Fruit fly (Drosophila melanogaster) whole organism, embryonic: ENCODE data around the gene CG34256.

Experiments
- Atf-2 ChIP-seq: fragments of 200-800 bp; sonication (Bioruptor generic); optimal IDR thresholded peaks from 2 replicates; lab custom pipeline; 2016; ENCODE audit warnings: missing biosample characterization, missing genetic modification characterization
- Bgb ChIP-seq: fragments of 200-800 bp; sonication (Bioruptor generic); IDR thresholded peaks from 2 replicates; pipeline ENCODE4 v1.3.6; 2022; ENCODE audit warnings: missing biosample characterization, missing genetic modification characterization; ENCODE audit not compliant: partially characterized antibody
- CG10274 ChIP-seq: fragments of 200-800 bp; sonication (Bioruptor generic); optimal IDR thresholded peaks from 3 replicates; lab custom pipeline; 2017; ENCODE audit warnings: missing biosample characterization, mild to moderate bottlenecking, missing genetic modification characterization
- CG10654 ChIP-seq: fragments of 200-800 bp; sonication (Bioruptor generic); optimal IDR thresholded peaks from 2 replicates; lab custom pipeline; 2016; ENCODE audit warnings: missing biosample characterization, missing genetic modification characterization
- CG11085 ChIP-seq: fragments of 200-800 bp; sonication (Bioruptor generic); IDR thresholded peaks from 2 replicates; pipeline ENCODE4 v1.3.6; 2022; ENCODE audit warnings: missing biosample characterization, missing genetic modification characterization
- CG11247 ChIP-seq: fragments of 200-800 bp; sonication (Bioruptor generic); IDR thresholded peaks from 2 replicates; pipeline ENCODE4 v1.3.6; 2022; ENCODE audit warnings: missing biosample characterization, missing genetic modification characterization
- CG11560 ChIP-seq: fragments of 200-800 bp; sonication (Bioruptor generic); IDR thresholded peaks from 3 replicates; pipeline ENCODE4 v1.3.6; 2022; ENCODE audit warnings: missing biosample characterization, missing genetic modification characterization
- CG12299 ChIP-seq: fragments of 200-800 bp; sonication (Bioruptor generic); optimal IDR thresholded peaks from 2 replicates; lab custom pipeline; 2018; ENCODE audit warnings: missing biosample characterization, mild to moderate bottlenecking, missing genetic modification characterization
- CG12391 ChIP-seq: fragments of 200-800 bp; sonication (Bioruptor generic); optimal IDR thresholded peaks from 3 replicates; lab custom pipeline; 2018; ENCODE audit warnings: missing biosample characterization, mild to moderate bottlenecking, missing genetic modification characterization, moderate library complexity
- CG14965 ChIP-seq: fragments of 200-800 bp; sonication (Bioruptor generic); optimal IDR thresholded peaks from 2 replicates; lab custom pipeline; 2016; ENCODE audit warnings: missing biosample characterization, missing genetic modification characterization, borderline replicate concordance
- CG15269 ChIP-seq: fragments of 200-800 bp; sonication (Bioruptor generic); optimal IDR thresholded peaks from 2 replicates; lab custom pipeline; 2018; ENCODE audit warnings: missing biosample characterization, mild to moderate bottlenecking, missing genetic modification characterization, moderate library complexity
- CG1603 ChIP-seq: fragments of 200-800 bp; sonication (Bioruptor generic); optimal IDR thresholded peaks from 2 replicates; lab custom pipeline; 2019; ENCODE audit warnings: missing biosample characterization, mild to moderate bottlenecking, missing genetic modification characterization, moderate library complexity
- CG18764 ChIP-seq: fragments of 200-800 bp; sonication (Bioruptor generic); optimal IDR thresholded peaks from 3 replicates; lab custom pipeline; 2016; ENCODE audit warnings: missing biosample characterization, missing genetic modification characterization
- CG2678 ChIP-seq: fragments of 200-800 bp; sonication (Bioruptor generic); optimal IDR thresholded peaks from 3 replicates; lab custom pipeline; 2019; ENCODE audit warnings: missing biosample characterization, mild to moderate bottlenecking, missing genetic modification characterization, moderate library complexity
- CG2712 ChIP-seq: fragments of 200-800 bp; optimal IDR thresholded peaks from 3 replicates; lab custom pipeline; 2019; ENCODE audit warnings: missing biosample characterization, mild to moderate bottlenecking, missing genetic modification characterization, moderate library complexity
- CG2889 ChIP-seq: fragments of 200-800 bp; sonication (Bioruptor generic); IDR thresholded peaks from 3 replicates; pipeline ENCODE4 v1.3.6; 2022; ENCODE audit warnings: missing biosample characterization, missing genetic modification characterization
- CG4617 ChIP-seq: fragments of 200-800 bp; sonication (Bioruptor generic); optimal IDR thresholded peaks from 3 replicates; lab custom pipeline; 2016; ENCODE audit warnings: missing biosample characterization, missing genetic modification characterization, borderline replicate concordance
- CG4854 ChIP-seq: fragments of 200-800 bp; sonication (Bioruptor generic); optimal IDR thresholded peaks from 2 replicates; lab custom pipeline; 2016; ENCODE audit warnings: missing biosample characterization, missing genetic modification characterization, inconsistent platforms
- CG7556 ChIP-seq: fragments of 200-800 bp; sonication (Bioruptor generic); optimal IDR thresholded peaks from 2 replicates; lab custom pipeline; 2017; ENCODE audit warnings: missing biosample characterization, mild to moderate bottlenecking, missing genetic modification characterization
- CG7786 ChIP-seq: fragments of 200-800 bp; sonication (Bioruptor generic); optimal IDR thresholded peaks from 2 replicates; lab custom pipeline; 2016; ENCODE audit warnings: missing biosample characterization, missing genetic modification characterization
- CG8388 ChIP-seq: fragments of 200-800 bp; sonication (Bioruptor generic); optimal IDR thresholded peaks from 2 replicates; lab custom pipeline; 2019; ENCODE audit warnings: missing biosample characterization, mild to moderate bottlenecking, missing genetic modification characterization, moderate library complexity
- CG9876 ChIP-seq: fragments of 200-800 bp; sonication (Bioruptor generic); optimal IDR thresholded peaks from 2 replicates; lab custom pipeline; 2016; ENCODE audit warnings: missing biosample characterization, missing genetic modification characterization
- CoRest ChIP-seq: fragments of 200-800 bp; sonication (Bioruptor generic); optimal IDR thresholded peaks from 3 replicates; lab custom pipeline; 2018; ENCODE audit warnings: missing biosample characterization, mild to moderate bottlenecking, missing genetic modification characterization, moderate library complexity
- Dip3 ChIP-seq: fragments of 200-800 bp; sonication (Bioruptor generic); optimal IDR thresholded peaks from 3 replicates; lab custom pipeline; 2016; ENCODE audit warnings: missing biosample characterization, missing genetic modification characterization
- GATAe ChIP-seq: fragments of 200-800 bp; sonication (Bioruptor generic); conservative IDR thresholded peaks from 2 replicates; pipeline ENCODE4 v1.3.6; 2022; ENCODE audit warnings: missing biosample characterization, missing genetic modification characterization
- H2.0 ChIP-seq: fragments of 200-800 bp; sonication (Bioruptor generic); IDR thresholded peaks from 2 replicates; pipeline ENCODE4 v1.3.6; 2022; ENCODE audit warnings: missing biosample characterization, missing genetic modification characterization
- Hey ChIP-seq: fragments of 200-800 bp; sonication (Bioruptor generic); optimal IDR thresholded peaks from 3 replicates; lab custom pipeline; 2018; ENCODE audit warnings: missing biosample characterization, mild to moderate bottlenecking, missing genetic modification characterization
- Hr3 ChIP-seq: fragments of 200-800 bp; sonication (Bioruptor generic); optimal IDR thresholded peaks from 3 replicates; lab custom pipeline; 2016; ENCODE audit warnings: missing biosample characterization, missing genetic modification characterization
- Hsf ChIP-seq: fragments of 200-800 bp; sonication (Bioruptor generic); optimal IDR thresholded peaks from 3 replicates; lab custom pipeline; 2016; ENCODE audit warnings: missing biosample characterization, missing genetic modification characterization
- Lhr ChIP-seq: fragments of 200-800 bp; sonication (Bioruptor generic); optimal IDR thresholded peaks from 3 replicates; lab custom pipeline; 2017; ENCODE audit warnings: mild to moderate bottlenecking, missing biosample characterization, missing genetic modification reagents, missing genetic modification characterization
- Mes4 ChIP-seq: fragments of 200-800 bp; sonication (Bioruptor generic); optimal IDR thresholded peaks from 2 replicates; lab custom pipeline; 2016; ENCODE audit warnings: missing biosample characterization, missing genetic modification characterization
- Myb ChIP-seq: fragments of 200-800 bp; sonication (Bioruptor generic); optimal IDR thresholded peaks from 2 replicates; lab custom pipeline; 2016; ENCODE audit warnings: missing biosample characterization, missing genetic modification characterization
- Sin3A ChIP-seq: fragments of >200 bp; optimal IDR thresholded peaks from 2 replicates; lab custom pipeline; 2018
- Vsx1 ChIP-seq: fragments of 200-800 bp; sonication (Bioruptor generic); optimal IDR thresholded peaks from 2 replicates; lab custom pipeline; 2017; ENCODE audit warnings: missing biosample characterization, mild to moderate bottlenecking, missing genetic modification characterization, missing genetic modification reagents
- ara ChIP-seq: fragments of 200-800 bp; sonication (Bioruptor generic); IDR thresholded peaks from 2 replicates; pipeline ENCODE4 v1.3.6; 2022; ENCODE audit warnings: missing biosample characterization, missing genetic modification characterization
- br ChIP-seq: fragments of >200 bp; optimal IDR thresholded peaks from 2 replicates; lab custom pipeline; 2017
- cad ChIP-seq: fragments of >200 bp; optimal IDR thresholded peaks from 2 replicates; lab custom pipeline; 2017; ENCODE audit warnings: missing biosample characterization, missing genetic modification characterization
- croc ChIP-seq: fragments of 200-800 bp; sonication (Bioruptor generic); conservative IDR thresholded peaks from 3 replicates; pipeline ENCODE4 v1.3.6; 2022; ENCODE audit warnings: missing biosample characterization, missing genetic modification characterization
- dan ChIP-seq: fragments of 200-800 bp; sonication (Bioruptor generic); IDR thresholded peaks from 2 replicates; pipeline ENCODE4 v1.3.6; 2022; ENCODE audit warnings: missing biosample characterization, missing genetic modification characterization
- dimm ChIP-seq: fragments of 200-800 bp; sonication (Bioruptor generic); IDR thresholded peaks from 2 replicates; pipeline ENCODE4 v1.3.6; 2022; ENCODE audit warnings: missing biosample characterization, missing genetic modification characterization
- dmrt99B ChIP-seq: fragments of 200-800 bp; sonication (Bioruptor generic); optimal IDR thresholded peaks from 2 replicates; lab custom pipeline; 2018; ENCODE audit warnings: missing biosample characterization, mild to moderate bottlenecking, missing genetic modification characterization, moderate library complexity
- gsb ChIP-seq: fragments of 200-800 bp; sonication (Bioruptor generic); IDR thresholded peaks from 2 replicates; pipeline ENCODE4 v1.3.6; 2022; ENCODE audit warnings: missing biosample characterization, missing genetic modification characterization
- hth ChIP-seq: fragments of >200 bp; optimal IDR thresholded peaks from 2 replicates; lab custom pipeline; 2017; ENCODE audit warnings: inconsistent platforms
- nmo ChIP-seq: fragments of 200-800 bp; sonication (Bioruptor generic); optimal IDR thresholded peaks from 2 replicates; lab custom pipeline; 2018; ENCODE audit warnings: missing biosample characterization, mild to moderate bottlenecking, missing genetic modification characterization, moderate library complexity
- onecut ChIP-seq: fragments of 200-800 bp; sonication (Bioruptor generic); IDR thresholded peaks from 2 replicates; pipeline ENCODE4 v1.3.6; 2022; ENCODE audit warnings: missing biosample characterization, missing genetic modification characterization
- otp ChIP-seq: fragments of 200-800 bp; sonication (Bioruptor generic); IDR thresholded peaks from 3 replicates; pipeline ENCODE4, ENCODE4 v1.3.6; 2022; ENCODE audit warnings: missing biosample characterization, missing genetic modification characterization
- phol ChIP-seq: fragments of 200-800 bp; sonication (Bioruptor generic); optimal IDR thresholded peaks from 3 replicates; lab custom pipeline; 2018; ENCODE audit warnings: missing biosample characterization, mild to moderate bottlenecking, missing genetic modification characterization, moderate library complexity
- scrt ChIP-seq: fragments of 200-800 bp; sonication (Bioruptor generic); optimal IDR thresholded peaks from 2 replicates; lab custom pipeline; 2018; ENCODE audit warnings: missing biosample characterization, mild to moderate bottlenecking, missing genetic modification characterization, moderate library complexity
- sens ChIP-seq: fragments of 200-800 bp; sonication (Bioruptor generic); peaks from one replicate; lab custom pipeline; 2016; ENCODE audit warnings: missing biosample characterization, missing genetic modification characterization
- tna ChIP-seq: fragments of 200-800 bp; sonication (Bioruptor generic); IDR thresholded peaks from 2 replicates; pipeline ENCODE4 v1.3.6; 2022; ENCODE audit warnings: missing biosample characterization, missing genetic modification characterization; ENCODE audit not compliant: partially characterized antibody
- unc-4 ChIP-seq: fragments of 200-800 bp; sonication (Bioruptor generic); IDR thresholded peaks from 2 replicates; pipeline ENCODE4 v1.3.6; 2022; ENCODE audit warnings: missing biosample characterization, missing genetic modification characterization; ENCODE audit not compliant: partially characterized antibody
- unpg ChIP-seq: fragments of 200-800 bp; sonication (Bioruptor generic); optimal IDR thresholded peaks from 3 replicates; lab custom pipeline; 2018; ENCODE audit warnings: missing biosample characterization, mild to moderate bottlenecking, missing genetic modification characterization, moderate library complexity
- z ChIP-seq: fragments of 200-800 bp; sonication (Bioruptor generic); IDR thresholded peaks from 3 replicates; pipeline ENCODE4 v1.3.6; 2022; ENCODE audit warnings: missing biosample characterization, missing genetic modification characterization
- zen2 ChIP-seq: fragments of 200-800 bp; sonication (Bioruptor generic); IDR thresholded peaks from 3 replicates; pipeline ENCODE4 v1.3.6; 2022; ENCODE audit warnings: missing biosample characterization, missing genetic modification characterization; ENCODE audit not compliant: partially characterized antibody

Gene CG34256

dm6 chr3L:19031858-19032257 is 42.2 kb upstream of the CG34256 start (continued):
- no peak for TF ChIP-seq CG4617
- TF ChIP-seq CG14965 (GFP tag; lab: Kevin White, UChicago): no peak
- TF ChIP-seq CG18764: no peak
- no peak for TF ChIP-seq CG8388 (GFP tag; lab: Kevin White, UChicago)
- TF ChIP-seq CG10274: no peak
- no peak for TF ChIP-seq CG11560 (tag; lab: Robert Waterston, UW)
- no peak for TF ChIP-seq zen2 (GFP tag; lab: Robert Waterston, UW)
- TF ChIP-seq CG2889 (GFP tag; lab: Robert Waterston, UW): no peak
- no peak for TF ChIP-seq CG12299 (tag; lab: Kevin White, UChicago)
- no peak for TF ChIP-seq CG4854
- TF ChIP-seq Bgb (GFP tag; lab: Robert Waterston, UW): no peak
- no peak for TF ChIP-seq Hsf (GFP tag; lab: Kevin White, UChicago)
- no peak for TF ChIP-seq ara (GFP tag; lab: Robert Waterston, UW)
- TF ChIP-seq CG9876: no peak
- TF ChIP-seq dan (GFP tag; lab: Robert Waterston, UW): no peak
- TF ChIP-seq GATAe: no peak
- no peak for TF ChIP-seq CG11085
- no peak for TF ChIP-seq scrt (GFP tag; lab: Kevin White, UChicago)
- no peak for TF ChIP-seq Sin3A (lab: Kevin White, UChicago)
- TF ChIP-seq Vsx1 (GFP tag; lab: Kevin White, UChicago): no peak
- no peak for TF ChIP-seq dimm (GFP tag; lab: Robert Waterston, UW)
- TF ChIP-seq Hr3 (GFP tag; lab: Kevin White, UChicago): no peak
- TF ChIP-seq Myb (GFP tag; lab: Kevin White, UChicago): no peak
- no peak for TF ChIP-seq croc
- no peak for TF ChIP-seq onecut
- no peak for TF ChIP-seq otp
- no peak for TF ChIP-seq br (lab: Kevin White, UChicago)
- TF ChIP-seq hth (lab: Kevin White, UChicago): peak; percentile 11
- TF ChIP-seq Dip3 (GFP tag; lab: Kevin White, UChicago): no peak
- TF ChIP-seq z (GFP tag; lab: Robert Waterston, UW): no peak
- peak; percentile 58 for TF ChIP-seq cad (GFP tag; lab: Kevin White, UChicago)

- TF ChIP-seq CG1603 (no peak), CG2678 (tag; lab: Kevin White, UChicago) (peak; percentile 31), Atf-2 (GFP tag; lab: Kevin White, UChicago) (peak; percentile 5), phol (tag; lab: Kevin White, UChicago) (peak; percentile 39), CG11247 (GFP tag; lab: Robert Waterston, UW) (no peak), CoRest (peak; percentile 4), CG7786 (no peak), CG9876 (no peak), CG2712 (peak; percentile 5), Hey (tag; lab: Kevin White, UChicago) (no peak), unc-4 (GFP tag; lab: Robert Waterston, UW) (no peak), dmrt99B (tag; lab: Kevin White, UChicago) (peak; percentile 51), CG7556 (GFP tag; lab: Kevin White, UChicago) (peak; percentile 22), CG12391 (peak; percentile 2), gsb (GFP tag; lab: Robert Waterston, UW) (no peak), unpg (GFP tag; lab: Kevin White, UChicago) (peak; percentile 23), Lhr (no peak), nmo (peak; percentile 8), CG15269 (tag; lab: Kevin White, UChicago) (peak; percentile 6), H2.0 (no peak), Mes4 (GFP tag; lab: Kevin White, UChicago) (no peak), CG10654 (GFP tag; lab: Kevin White, UChicago) (no peak), sens (peak; percentile 27), tna (GFP tag; lab: Robert Waterston, UW) (no peak)
Observed at dm6 chr3L:19027172-19027571, 37.6 kb upstream of the CG34256 start.
